Fruit fly (Drosophila melanogaster): ENCODE results near the gene brwl.

Gene brwl

DNA sequence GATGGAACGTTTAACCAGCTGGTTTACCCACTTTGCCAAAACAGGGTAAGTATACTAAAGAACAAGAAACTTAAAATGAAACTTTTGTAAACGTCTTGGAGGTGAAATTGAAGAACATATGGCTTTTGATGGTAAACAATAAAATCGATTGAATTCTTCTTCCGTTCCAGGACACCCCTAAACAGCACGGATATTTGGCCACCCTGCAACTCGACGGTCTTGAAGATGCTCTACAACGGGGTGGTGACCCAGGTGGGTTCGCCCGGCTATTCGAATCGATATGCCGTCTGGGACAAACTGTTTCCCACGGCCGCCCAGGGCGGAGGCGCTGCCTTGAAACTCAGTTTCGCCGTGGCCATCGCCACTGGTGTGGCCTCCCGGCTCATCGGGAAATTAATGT is 22.5 kb downstream of the brwl start:
- TF ChIP-seq CG8478 (optimal IDR thresholded peaks at IDR 0.05): no peak
- TF ChIP-seq CTCF (optimal IDR thresholded peaks at IDR 0.05): no peak

DNA sequence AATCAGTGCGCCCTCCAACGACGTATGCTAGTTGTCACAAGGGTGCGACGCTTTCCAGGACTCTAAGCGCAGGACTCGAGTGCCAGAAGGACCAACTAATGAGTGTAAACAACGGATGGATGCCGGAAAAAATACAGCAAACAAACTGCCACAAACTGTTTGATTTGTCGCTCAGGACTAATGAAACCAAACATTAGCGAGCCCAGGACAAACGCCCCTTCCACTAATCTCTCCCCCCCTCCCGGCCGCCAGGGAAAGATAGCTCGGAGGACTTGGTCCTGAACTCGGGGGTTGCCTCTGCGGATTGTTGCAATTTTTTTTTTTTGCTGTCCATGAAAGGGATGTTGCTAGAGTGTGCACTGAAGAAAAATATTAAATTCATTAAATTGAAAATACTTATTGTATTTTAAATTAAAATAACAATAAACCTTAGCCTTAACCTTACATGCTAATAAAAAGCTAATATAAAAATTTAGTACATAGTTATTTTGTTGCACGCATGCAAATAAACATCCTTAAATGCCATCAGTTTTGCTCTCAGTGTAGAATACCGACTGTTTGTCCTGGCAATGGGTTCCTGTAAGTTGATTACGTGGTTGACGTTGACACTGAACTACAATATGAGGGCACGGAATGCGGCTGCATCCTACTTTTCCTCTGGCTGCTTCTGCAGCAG is 26.1 kb downstream of the brwl start:
- TF ChIP-seq CG8478 (optimal IDR thresholded peaks at IDR 0.05) (no peak), CTCF (optimal IDR thresholded peaks at IDR 0.05) (no peak)

DNA sequence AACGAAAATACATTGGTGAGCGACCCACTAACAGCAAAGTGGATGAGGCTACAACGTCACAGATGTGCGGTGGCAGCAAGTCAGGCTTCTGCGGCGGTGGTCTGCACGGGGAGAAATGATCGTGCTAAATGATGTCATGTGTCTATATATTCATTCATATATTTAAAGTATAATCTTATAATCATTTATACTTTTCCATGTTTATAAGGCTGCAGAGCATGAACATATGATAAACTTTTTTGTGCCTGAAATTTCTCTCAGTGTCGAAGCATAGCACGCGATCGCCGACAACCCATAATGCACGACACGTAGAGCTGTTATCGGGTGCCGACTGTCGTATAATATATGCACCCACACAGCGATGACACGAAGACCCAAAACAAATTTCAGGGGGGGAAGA is 29.7 kb downstream of the brwl start:
- TF ChIP-seq CG8478 (optimal IDR thresholded peaks at IDR 0.05) (no peak), CTCF (optimal IDR thresholded peaks at IDR 0.05) (no peak)

DNA sequence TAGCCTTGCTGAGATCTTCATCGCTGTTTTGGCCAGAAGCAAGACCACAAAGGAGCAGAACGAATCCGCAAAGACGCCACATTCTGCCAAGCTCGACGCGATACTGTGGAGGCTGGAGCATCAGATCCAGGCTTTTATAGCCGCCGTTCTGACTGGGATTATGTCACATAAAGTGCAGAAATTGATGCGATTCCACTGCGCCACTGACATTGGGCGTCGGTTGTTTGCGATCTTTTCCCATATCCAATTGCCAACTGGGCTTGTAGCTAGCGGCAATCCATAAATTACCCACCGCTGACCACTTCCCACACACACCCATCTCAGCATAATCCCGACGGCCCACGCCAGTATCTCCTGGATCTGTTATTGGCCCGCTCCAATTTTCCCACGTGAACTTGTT is 32.1 kb downstream of the brwl start, which contains the start of gene CG4382:
Gene CG4382, minus strand, starts transcription at position 101 of the 400 bp plus-strand sequence.
- TF ChIP-seq CG8478 (optimal IDR thresholded peaks at IDR 0.05) (no peak), CTCF (optimal IDR thresholded peaks at IDR 0.05) (no peak)

DNA sequence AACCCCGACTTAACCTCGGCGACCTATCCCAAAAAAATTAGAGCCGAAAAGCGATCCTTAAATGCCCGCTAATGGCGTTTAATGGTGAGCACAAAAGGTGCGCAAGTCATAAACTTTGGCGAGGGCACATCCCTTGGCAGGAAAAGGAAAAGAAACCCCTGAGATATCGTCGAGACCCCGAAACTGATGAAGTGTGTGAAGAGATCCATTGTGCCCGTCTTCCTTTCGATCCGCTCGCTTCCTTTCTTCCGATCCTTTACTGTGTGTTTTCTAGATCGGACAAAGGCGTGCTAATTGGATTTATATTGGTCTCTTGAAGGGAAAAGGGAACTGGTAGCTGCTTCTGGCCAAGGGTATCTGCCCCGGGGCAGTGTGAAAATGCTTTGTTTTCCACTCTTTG is 32.5 kb downstream of the brwl start:
- no peak for TF ChIP-seq CTCF (optimal IDR thresholded peaks at IDR 0.05)
- TF ChIP-seq CG8478 (optimal IDR thresholded peaks at IDR 0.05): no peak

DNA sequence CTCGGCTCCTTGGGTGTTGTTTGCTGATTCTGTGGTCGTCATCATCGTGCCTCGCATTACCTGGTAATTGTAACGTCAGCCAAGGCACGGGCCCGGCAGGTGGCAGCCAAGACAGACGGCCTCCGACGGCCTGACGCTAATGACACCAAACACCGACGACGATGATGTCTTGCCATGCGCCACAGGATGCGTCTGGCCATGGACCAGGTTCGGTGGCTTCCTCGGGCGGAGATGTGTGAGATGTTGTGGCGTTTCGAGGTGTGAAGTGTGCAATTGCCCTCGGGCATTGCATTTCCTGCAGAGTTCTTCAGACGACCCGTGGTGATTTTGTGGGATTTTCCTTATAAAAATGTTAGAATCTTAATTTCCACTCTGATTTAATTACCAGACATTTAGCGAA is 33.4 kb downstream of the brwl start:
- TF ChIP-seq CG8478 (optimal IDR thresholded peaks at IDR 0.05) (no peak), CTCF (optimal IDR thresholded peaks at IDR 0.05) (no peak)

DNA sequence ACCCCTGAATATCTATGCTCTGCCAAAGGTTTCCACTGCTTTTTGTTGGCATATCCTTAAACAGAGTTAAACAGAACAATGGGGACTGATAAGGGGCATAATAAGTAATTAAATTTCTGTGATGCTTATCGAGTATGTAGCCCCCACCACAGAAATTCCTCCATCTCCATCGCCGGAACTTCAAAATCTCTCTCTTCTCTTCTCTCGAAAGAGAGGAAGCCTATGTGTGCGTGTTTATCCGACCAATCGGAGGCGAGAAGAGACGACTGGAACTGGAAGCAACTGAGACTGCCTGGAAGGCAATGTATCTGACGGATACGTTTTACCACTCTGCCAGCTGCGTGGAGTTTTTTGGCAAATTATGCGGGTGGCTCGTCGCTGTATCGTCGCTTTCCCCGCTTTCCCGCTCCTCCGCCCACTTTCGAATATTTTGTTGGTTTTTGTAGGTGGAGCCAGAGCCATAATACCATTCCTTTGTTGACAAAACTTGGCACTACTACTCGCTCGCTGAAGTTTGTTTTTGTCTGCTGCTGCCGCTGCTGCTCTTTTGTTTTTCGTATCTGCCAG is 39.4 kb downstream of the brwl start, which contains the start of gene gcm2:
Gene gcm2, plus strand, starts transcription at position 566 of the 567 bp plus-strand sequence.
- TF ChIP-seq CG8478 (optimal IDR thresholded peaks at IDR 0.05) (no peak), CTCF (optimal IDR thresholded peaks at IDR 0.05) (no peak)

DNA sequence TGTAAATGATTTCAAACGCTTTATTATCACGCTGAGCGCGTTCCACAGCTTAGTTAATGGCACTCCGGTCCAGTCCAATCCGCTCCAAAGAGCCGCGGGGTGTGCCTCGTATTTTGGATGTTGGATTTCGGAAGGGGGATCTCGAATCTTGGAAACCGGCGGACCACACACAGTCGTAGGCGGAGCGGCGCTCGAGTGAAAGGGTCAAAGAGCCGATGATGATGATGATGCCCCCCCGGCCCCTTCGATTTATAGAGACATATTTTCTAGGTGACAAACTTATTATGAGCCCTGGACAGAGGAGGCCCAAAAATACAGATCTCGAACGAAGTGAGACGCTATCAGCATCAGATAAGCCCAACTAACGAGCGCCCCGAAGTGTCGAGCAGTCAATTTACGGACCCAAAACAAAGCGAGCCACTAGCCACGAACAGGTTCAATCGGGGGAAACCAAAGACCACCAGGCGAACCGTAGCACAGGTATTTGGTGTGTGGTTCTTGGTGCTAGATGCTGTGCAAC is 40.7 kb downstream of the brwl start:
- TF ChIP-seq CTCF (optimal IDR thresholded peaks at IDR 0.05): no peak
- no peak for TF ChIP-seq CG8478 (optimal IDR thresholded peaks at IDR 0.05)

DNA sequence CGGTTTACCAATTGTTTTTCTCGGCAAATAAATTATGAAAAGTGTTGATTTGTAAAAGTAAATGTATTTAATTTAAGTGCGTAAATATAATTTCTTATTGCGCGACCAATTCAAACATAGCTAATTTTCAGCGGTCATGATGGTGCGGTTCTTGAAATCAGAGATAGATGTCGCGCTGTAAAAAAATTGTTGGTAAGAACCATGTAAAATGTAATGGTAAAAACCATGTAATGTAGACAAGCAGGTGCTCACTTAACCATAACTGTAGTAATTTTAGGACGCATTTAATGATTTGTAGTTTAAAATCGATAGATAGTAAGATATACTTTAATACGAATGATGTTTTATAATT is 43.9 kb downstream of the brwl start:
- TF ChIP-seq CG8478 (optimal IDR thresholded peaks at IDR 0.05) (no peak), CTCF (optimal IDR thresholded peaks at IDR 0.05) (peak in 1 of 2 experiments; percentile 88)

DNA sequence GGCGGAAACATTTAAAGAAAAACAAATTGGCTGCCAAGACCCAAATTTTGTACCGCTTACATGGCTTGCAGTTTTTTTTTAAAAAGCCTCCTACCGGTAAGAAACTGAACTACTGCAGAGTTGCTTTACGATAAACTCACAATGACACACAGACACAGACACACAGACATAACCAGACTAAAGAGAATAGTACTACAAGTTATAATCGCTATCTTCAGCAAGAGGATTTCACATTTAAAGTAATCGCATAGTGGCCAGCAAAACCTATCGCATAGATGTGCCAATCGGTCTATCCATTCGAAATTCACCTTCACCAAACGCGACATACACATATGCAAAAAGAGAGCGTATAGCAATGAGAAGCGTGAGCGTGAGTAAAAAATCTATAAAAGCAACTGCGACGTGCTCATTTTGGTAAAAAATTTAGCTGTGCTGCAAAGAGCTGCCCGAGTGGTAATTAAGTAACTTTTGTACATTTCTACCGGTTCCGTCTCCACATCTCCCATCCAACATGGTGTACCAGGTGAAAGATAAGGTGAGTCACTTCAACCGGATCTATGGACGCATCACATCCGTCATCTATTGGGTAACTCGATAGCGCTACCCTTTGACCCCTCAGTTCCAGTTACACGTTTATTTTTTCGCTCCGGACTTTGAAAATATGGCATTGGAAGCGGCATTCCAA is 44.5 kb downstream of the brwl start, which contains the start of gene Trx2:
Gene Trx2, plus strand, starts transcription at position 161 of the 685 bp plus-strand sequence.
- TF ChIP-seq CTCF (optimal IDR thresholded peaks at IDR 0.05): peak; percentile 80 to 91
- TF ChIP-seq CG8478 (optimal IDR thresholded peaks at IDR 0.05): no peak

DNA sequence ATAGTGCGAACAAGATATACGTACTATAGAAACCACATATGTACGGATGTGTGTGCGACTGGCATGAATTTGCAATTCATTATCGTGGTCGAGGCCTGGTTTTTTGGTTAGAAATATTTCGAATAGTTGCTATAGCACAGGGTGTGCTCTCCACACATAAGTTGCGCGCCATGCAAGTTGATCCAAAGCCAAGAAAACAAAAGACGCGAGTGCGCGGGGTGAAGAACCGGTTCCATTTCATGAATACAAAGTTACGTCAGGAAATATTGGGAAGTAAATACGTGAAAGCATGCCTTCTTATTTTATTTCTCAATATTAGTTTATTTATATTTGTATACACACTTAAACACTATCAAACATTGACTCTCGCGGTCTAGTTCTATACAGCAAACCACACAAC is 45.2 kb downstream of the brwl start:
- TF ChIP-seq CTCF (optimal IDR thresholded peaks at IDR 0.05) (no peak), CG8478 (optimal IDR thresholded peaks at IDR 0.05) (no peak)

DNA sequence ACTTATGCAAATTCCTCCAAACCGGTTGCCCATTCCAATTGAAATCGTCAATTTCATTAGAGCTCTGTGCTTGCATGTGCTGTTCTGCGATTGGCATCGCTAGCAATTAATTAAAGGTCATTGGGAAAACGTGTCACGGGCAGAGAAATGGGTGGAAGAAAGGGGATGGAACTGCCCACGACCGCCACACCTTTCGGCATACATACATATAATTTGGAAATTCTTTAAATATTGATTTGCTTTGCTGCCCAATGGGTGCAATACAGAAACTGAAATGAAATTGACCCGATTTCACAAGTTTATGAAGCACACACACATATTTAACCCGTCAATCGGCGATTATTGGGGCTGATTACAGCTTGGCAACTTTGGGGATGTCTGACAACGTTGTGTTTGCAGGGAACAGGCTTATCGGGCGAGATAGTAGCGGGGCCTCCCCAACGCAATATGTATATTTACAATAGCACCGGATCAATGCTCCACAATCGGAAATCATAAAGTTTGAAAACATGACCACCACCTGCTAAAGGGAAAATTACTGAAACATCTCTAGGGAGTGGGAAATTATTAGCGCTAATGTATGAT is 46.1 kb downstream of the brwl start:
- no peak for TF ChIP-seq CG8478 (optimal IDR thresholded peaks at IDR 0.05)
- TF ChIP-seq CTCF (optimal IDR thresholded peaks at IDR 0.05): no peak

DNA sequence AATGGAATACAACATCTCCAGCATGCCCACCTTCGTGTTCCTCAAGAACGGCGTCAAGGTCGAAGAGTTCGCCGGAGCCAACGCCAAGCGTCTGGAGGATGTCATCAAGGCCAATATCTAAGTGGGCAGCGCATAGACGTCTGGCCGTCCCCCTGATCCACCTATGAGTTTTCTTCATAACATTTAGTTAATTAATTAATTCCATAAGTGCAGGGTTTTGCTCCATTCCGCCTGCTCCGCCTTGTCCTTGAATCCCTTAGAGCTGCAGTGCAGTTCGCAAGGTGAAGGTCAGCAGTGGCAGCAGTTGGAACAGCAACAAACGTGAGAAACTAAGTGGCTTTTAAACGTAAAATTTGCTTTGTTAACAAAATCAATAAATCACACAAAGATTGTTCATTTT is 46.9 kb downstream of the brwl start:
- TF ChIP-seq CTCF (optimal IDR thresholded peaks at IDR 0.05): no peak
- TF ChIP-seq CG8478 (optimal IDR thresholded peaks at IDR 0.05): no peak

DNA sequence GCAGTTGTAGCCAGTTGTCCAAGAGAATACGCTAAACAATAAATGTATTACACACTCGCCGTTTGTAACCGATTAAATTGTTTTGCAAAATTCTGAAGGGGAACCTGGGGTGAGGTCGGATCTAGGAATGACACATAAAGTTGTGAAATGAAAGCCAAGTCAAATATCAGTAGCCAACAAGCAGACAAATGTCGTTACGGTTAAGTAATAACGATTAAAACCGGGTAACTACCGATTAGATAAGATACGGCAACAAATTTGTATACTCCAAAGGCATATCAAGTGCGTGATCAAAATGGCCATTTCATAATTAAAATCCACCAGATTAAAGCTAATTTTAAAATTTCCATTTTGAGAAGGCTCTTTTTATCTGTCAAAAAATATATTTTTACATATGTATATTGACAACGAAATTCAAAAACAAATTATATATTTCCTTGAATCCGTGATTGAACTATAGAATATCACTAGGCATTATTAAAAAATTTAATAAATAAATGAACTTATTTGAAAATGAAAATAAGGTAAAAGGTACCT is 47.4 kb downstream of the brwl start, which contains the start of gene GlcAT-S:
Gene GlcAT-S, plus strand, starts transcription at position 487 of the 537 bp plus-strand sequence.
- TF ChIP-seq CTCF (optimal IDR thresholded peaks at IDR 0.05) (no peak), CG8478 (optimal IDR thresholded peaks at IDR 0.05) (no peak)

DNA sequence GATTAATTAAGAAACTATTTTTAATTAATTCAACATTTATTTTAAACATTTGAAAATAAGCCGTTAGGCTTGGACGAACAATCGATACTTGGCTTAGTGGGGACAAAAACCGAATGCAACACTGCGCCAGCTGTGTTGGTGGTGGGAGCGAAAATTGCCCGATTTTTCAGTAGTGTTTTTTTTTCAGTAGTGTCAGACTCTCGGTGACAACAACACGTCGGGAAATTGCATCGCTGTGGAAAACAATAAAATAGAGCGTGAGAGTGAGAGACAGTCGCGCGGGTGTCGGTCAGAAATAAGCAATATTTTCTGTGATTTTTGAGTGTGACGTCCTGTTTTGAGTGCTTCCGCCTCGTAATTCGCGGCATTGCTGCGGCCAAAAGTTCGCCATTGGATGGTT is 48.0 kb downstream of the brwl start:
- TF ChIP-seq CTCF (optimal IDR thresholded peaks at IDR 0.05) (peak in 1 of 2 experiments; percentile 63), CG8478 (optimal IDR thresholded peaks at IDR 0.05) (no peak)
